Worm (Caenorhabditis elegans) whole organism, L1 larva: ENCODE data around the gene Y82E9BR.10.
A peak's percentile ranks its signal among the peaks of the same experiment; 100 is the strongest.

Experiments
- C16A3.4 ChIP-seq: fragments of 150-350 bp; optimal IDR thresholded peaks from 2 replicates; lab custom pipeline; 2014; ENCODE audit warnings: missing biosample characterization, missing genetic modification characterization
- C34B4.2 ChIP-seq: sonication (generic microtip); optimal IDR thresholded peaks from 2 replicates; lab custom pipeline; 2017; ENCODE audit warnings: mild to moderate bottlenecking, missing genetic modification characterization, missing compliant biosample characterization
- aha-1 ChIP-seq: fragments of 150-350 bp; optimal IDR thresholded peaks from 2 replicates; lab custom pipeline; 2014; ENCODE audit warnings: missing biosample characterization, missing genetic modification characterization
- alr-1 ChIP-seq: fragments of 200-800 bp; sonication (Bioruptor generic); optimal IDR thresholded peaks from 2 replicates; lab custom pipeline; 2018; ENCODE audit warnings: borderline replicate concordance, mild to moderate bottlenecking, missing genetic modification characterization, missing compliant biosample characterization
- ama-1 ChIP-seq: fragments of 150-350 bp; optimal IDR thresholded peaks from 2 replicates; lab custom pipeline; 2014
- blmp-1 ChIP-seq: fragments of 150-350 bp; optimal IDR thresholded peaks from 2 replicates; lab custom pipeline; 2014; ENCODE audit warnings: missing biosample characterization, missing genetic modification characterization
- ceh-82 ChIP-seq, 3 experiments: fragments of 150-350 bp in 1 of 3; sonication (generic microtip) in 2 of 3; optimal IDR thresholded peaks; 2 replicates each; lab custom pipeline; 2014 to 2017; ENCODE audit warnings: missing biosample characterization in 3 of 3, missing genetic modification characterization in 3 of 3
- dpl-1 ChIP-seq, 3 experiments: fragments of 150-350 bp in 2 of 3; sonication (generic microtip) in 1 of 3; optimal IDR thresholded peaks; 2 replicates each; lab custom pipeline; 2014 to 2017; ENCODE audit warnings: missing biosample characterization in 3 of 3, missing genetic modification characterization in 3 of 3, missing genetic modification reagents in 3 of 3
- efl-1 ChIP-seq, 4 experiments: fragments of 150-350 bp; optimal IDR thresholded peaks in 3 of 4; peaks in 1 of 4; 1 replicate in 1 of 4; 2 replicates in 3 of 4; lab custom pipeline; 2014; ENCODE audit warnings: missing biosample characterization in 2 of 4, missing genetic modification characterization in 2 of 4, missing genetic modification reagents in 2 of 4
- efl-3 ChIP-seq: fragments of 200-800 bp; sonication (Bioruptor generic); optimal IDR thresholded peaks from 2 replicates; lab custom pipeline; 2018; ENCODE audit warnings: mild to moderate bottlenecking, missing genetic modification characterization, missing compliant biosample characterization
- egl-13 ChIP-seq: sonication (generic microtip); optimal IDR thresholded peaks from 2 replicates; lab custom pipeline; 2016; ENCODE audit warnings: missing genotype, missing genetic modification reagents, missing genetic modification characterization, missing compliant biosample characterization
- hlh-17 ChIP-seq: fragments of 200-800 bp; sonication (Bioruptor generic); optimal IDR thresholded peaks from 2 replicates; lab custom pipeline; 2018; ENCODE audit warnings: missing genetic modification characterization, mild to moderate bottlenecking, missing compliant biosample characterization, moderate library complexity, borderline replicate concordance
- lin-13 ChIP-seq: fragments of 150-350 bp; optimal IDR thresholded peaks from 2 replicates; lab custom pipeline; 2014; ENCODE audit warnings: missing biosample characterization, missing genetic modification reagents, missing genetic modification characterization
- lin-35 ChIP-seq, 2 experiments: fragments of 150-350 bp; optimal IDR thresholded peaks; 2 replicates each; lab custom pipeline; 2014; ENCODE audit warnings: missing biosample characterization in 2 of 2, missing genetic modification characterization in 2 of 2, missing genetic modification reagents in 2 of 2
- lin-39 ChIP-seq: fragments of 150-350 bp; optimal IDR thresholded peaks from 2 replicates; lab custom pipeline; 2014; ENCODE audit warnings: missing biosample characterization, missing genetic modification reagents, missing genetic modification characterization
- lsy-2 ChIP-seq, 2 experiments: fragments of 150-350 bp; optimal IDR thresholded peaks; 2 replicates each; lab custom pipeline; 2014; ENCODE audit warnings: missing biosample characterization in 2 of 2, missing genetic modification characterization in 2 of 2
- nhr-12 ChIP-seq: sonication (generic microtip); optimal IDR thresholded peaks from 2 replicates; lab custom pipeline; 2017; ENCODE audit warnings: missing biosample characterization, missing genetic modification characterization
- nhr-20 ChIP-seq: sonication (generic microtip); optimal IDR thresholded peaks from 2 replicates; lab custom pipeline; 2016; ENCODE audit warnings: mild to moderate bottlenecking, missing genetic modification characterization, missing compliant biosample characterization
- nhr-47 ChIP-seq: sonication (generic microtip); optimal IDR thresholded peaks from 2 replicates; lab custom pipeline; 2016; ENCODE audit warnings: mild to moderate bottlenecking, missing genetic modification characterization, moderate library complexity, missing compliant biosample characterization
- nhr-71 ChIP-seq: sonication (generic microtip); optimal IDR thresholded peaks from 2 replicates; lab custom pipeline; 2016; ENCODE audit warnings: mild to moderate bottlenecking, missing genetic modification characterization, moderate library complexity, missing compliant biosample characterization
- nhr-84 ChIP-seq: sonication (generic microtip); optimal IDR thresholded peaks from 2 replicates; lab custom pipeline; 2017; ENCODE audit warnings: missing biosample characterization, missing genetic modification characterization
- nhr-90 ChIP-seq: sonication (generic microtip); optimal IDR thresholded peaks from 2 replicates; lab custom pipeline; 2016; ENCODE audit warnings: mild to moderate bottlenecking, missing genetic modification characterization, missing compliant biosample characterization; ENCODE audit not compliant: poor library complexity
- pax-3 ChIP-seq: fragments of 200-800 bp; sonication (Bioruptor generic); optimal IDR thresholded peaks from 2 replicates; lab custom pipeline; 2018; ENCODE audit warnings: mild to moderate bottlenecking, missing genetic modification characterization, moderate library complexity, missing compliant biosample characterization
- pqm-1 ChIP-seq: sonication (generic microtip); optimal IDR thresholded peaks from 3 replicates; lab custom pipeline; 2017; ENCODE audit warnings: missing biosample characterization, missing genetic modification characterization
- rnt-1 ChIP-seq: sonication (generic microtip); optimal IDR thresholded peaks from 2 replicates; lab custom pipeline; 2016; ENCODE audit warnings: mild to moderate bottlenecking, missing genetic modification characterization, moderate library complexity, missing compliant biosample characterization
- skn-1 ChIP-seq: fragments of 150-350 bp; optimal IDR thresholded peaks from 2 replicates; lab custom pipeline; 2014; ENCODE audit warnings: missing biosample characterization, missing genetic modification characterization
- snu-23 ChIP-seq: sonication (generic microtip); optimal IDR thresholded peaks from 2 replicates; lab custom pipeline; 2016; ENCODE audit warnings: missing genetic modification characterization, missing compliant biosample characterization
- sox-4 ChIP-seq: sonication (generic microtip); optimal IDR thresholded peaks from 2 replicates; lab custom pipeline; 2016; ENCODE audit warnings: missing genetic modification characterization, missing compliant biosample characterization
- sup-37 ChIP-seq: fragments of 200-800 bp; sonication (Bioruptor generic); optimal IDR thresholded peaks from 2 replicates; lab custom pipeline; 2018; ENCODE audit warnings: mild to moderate bottlenecking, missing genetic modification characterization, missing compliant biosample characterization
- swsn-7 ChIP-seq: sonication (generic microtip); optimal IDR thresholded peaks from 2 replicates; lab custom pipeline; 2016; ENCODE audit warnings: missing genetic modification characterization, missing compliant biosample characterization
- tbx-2 ChIP-seq: sonication (generic microtip); optimal IDR thresholded peaks from 2 replicates; lab custom pipeline; 2016; ENCODE audit warnings: missing genetic modification characterization, missing compliant biosample characterization
- unc-30 ChIP-seq: sonication (generic microtip); optimal IDR thresholded peaks from 2 replicates; lab custom pipeline; 2017; ENCODE audit warnings: missing biosample characterization, missing genetic modification characterization
- unc-86 ChIP-seq: sonication (generic microtip); optimal IDR thresholded peaks from 2 replicates; lab custom pipeline; 2016; ENCODE audit warnings: missing genetic modification characterization, missing compliant biosample characterization

Y82E9BR.10 gene

DNA sequence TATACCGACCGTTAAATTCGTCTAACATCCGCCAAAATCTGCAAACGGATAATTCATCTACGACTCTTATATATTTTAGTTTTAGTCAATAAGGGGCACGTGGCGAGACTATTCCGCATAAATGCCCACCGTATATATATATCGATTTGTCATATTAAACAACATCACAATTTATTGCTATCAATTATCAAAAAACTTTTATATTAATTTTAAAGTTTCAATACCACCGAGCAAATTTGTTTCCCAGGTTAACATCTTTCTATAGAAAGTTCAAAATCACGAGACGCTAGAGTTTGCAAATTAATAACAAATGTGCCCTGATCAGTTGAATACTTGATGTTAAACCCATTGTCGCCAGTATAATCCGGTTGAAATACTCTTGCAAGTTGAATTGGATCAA, 27.9 kb downstream of the Y82E9BR.10 start, which contains the start of gene Y82E9BL.5:
TSS of gene Y82E9BL.5 (minus strand) at position 101 of the 400 bp plus-strand sequence.
- TF ChIP-seq lin-13 (no peak), pqm-1 (tag; lab: Kevin White, UChicago) (no peak), snu-23 (GFP tag; lab: Kevin White, UChicago) (no peak), egl-13 (tag; lab: Kevin White, UChicago) (no peak), swsn-7 (tag; lab: Kevin White, UChicago) (no peak), efl-3 (no peak), nhr-90 (tag; lab: Kevin White, UChicago) (no peak), nhr-84 (no peak)

DNA sequence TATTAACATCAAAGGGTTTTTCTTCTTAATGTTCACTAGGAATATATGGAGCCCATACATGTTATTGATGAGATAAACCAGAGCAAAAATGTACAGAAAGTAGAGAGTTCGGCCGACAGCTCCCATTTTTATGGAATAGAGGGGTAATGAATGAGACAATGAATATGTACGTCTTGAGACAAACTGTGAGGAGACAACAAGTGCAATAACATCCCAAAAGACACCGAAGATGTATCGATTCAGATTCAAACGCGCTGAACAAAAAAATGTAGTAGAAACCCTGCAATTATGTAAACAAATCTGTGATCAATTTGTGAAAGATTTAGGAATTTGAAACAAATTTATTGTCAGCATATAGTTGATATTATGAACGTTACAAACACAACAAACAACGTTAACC, 28.4 kb downstream of the Y82E9BR.10 start:
- TF ChIP-seq efl-1 (optimal IDR thresholded peaks at IDR 0.05; lab: Kevin White, UChicago) (no peak), efl-1 (GFP tag; optimal IDR thresholded peaks at IDR 0.05 in 1 of 2; lab: Kevin White, UChicago) (peak in 1 of 2 experiments; percentile 51), lin-39 (tag; lab: Kevin White, UChicago) (no peak), C34B4.2 (tag; lab: Kevin White, UChicago) (no peak), sup-37 (GFP tag; lab: Kevin White, UChicago) (no peak)
- TF ChIP-seq, all 84 proteins: peak for 1

DNA sequence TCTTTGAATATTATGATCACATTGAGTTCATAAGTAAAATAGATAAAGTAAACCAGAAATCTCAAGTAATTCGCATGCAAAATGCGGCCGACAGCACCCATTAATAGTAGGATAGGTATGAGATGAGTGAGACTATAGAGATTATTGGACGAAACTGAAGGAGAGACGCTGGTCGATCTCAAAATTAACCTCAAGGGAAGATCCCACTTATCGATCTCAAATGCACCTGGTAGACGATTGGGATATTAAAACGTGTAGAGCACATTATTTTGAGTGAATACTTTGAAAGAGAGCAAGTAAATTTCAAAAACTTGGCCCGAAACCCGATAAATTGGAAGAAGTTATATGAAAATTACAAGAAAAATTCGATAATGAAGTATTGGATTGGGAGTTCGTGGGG, 29.7 kb downstream of the Y82E9BR.10 start, which contains the start of gene Y82E9BL.6:
TSS of gene Y82E9BL.6 (minus strand) at position 101 of the 400 bp plus-strand sequence.
- TF ChIP-seq ama-1 (lab: Kevin White, UChicago) (no peak), unc-86 (tag; lab: Kevin White, UChicago) (no peak), nhr-90 (tag; lab: Kevin White, UChicago) (no peak), nhr-47 (tag; lab: Kevin White, UChicago) (no peak), lsy-2 (tag; optimal IDR thresholded peaks at IDR 0.05; lab: Kevin White, UChicago) (no peak), pqm-1 (tag; lab: Kevin White, UChicago) (no peak), alr-1 (tag; lab: Kevin White, UChicago) (no peak), ceh-82 (tag; optimal IDR thresholded peaks at IDR 0.05; lab: Kevin White, UChicago) (no peak), blmp-1 (tag; lab: Kevin White, UChicago) (no peak), tbx-2 (tag; lab: Kevin White, UChicago) (no peak), skn-1 (tag; lab: Kevin White, UChicago) (no peak), sox-4 (tag; lab: Kevin White, UChicago) (no peak), nhr-20 (tag; lab: Kevin White, UChicago) (no peak), nhr-71 (tag; lab: Kevin White, UChicago) (no peak), snu-23 (GFP tag; lab: Kevin White, UChicago) (no peak), unc-30 (tag; lab: Kevin White, UChicago) (no peak)
- TF ChIP-seq, all 84 proteins: peak for 0

DNA sequence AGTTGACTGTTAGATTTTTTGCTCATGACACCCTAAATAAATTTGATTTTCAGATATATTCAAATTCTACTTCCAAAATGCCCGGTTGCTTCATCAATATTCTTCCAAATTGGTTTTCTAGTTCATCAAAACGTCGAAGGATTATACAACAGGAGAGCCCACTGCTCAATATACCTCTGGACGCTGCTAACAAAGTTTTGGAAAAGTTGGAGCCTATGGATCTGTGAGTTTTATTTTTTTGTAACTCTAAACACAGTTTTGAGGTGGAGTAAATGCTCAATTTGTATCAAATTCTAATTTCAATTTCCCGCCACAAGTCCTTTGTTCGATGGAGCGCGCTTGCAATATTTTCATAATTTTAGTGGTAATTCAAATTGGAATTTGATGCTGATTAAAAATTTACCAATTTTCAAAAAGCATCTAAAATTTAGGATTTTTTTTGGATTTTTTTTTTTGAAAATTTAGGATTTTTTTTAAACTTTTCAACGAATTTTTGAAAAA, 32.4 kb downstream of the Y82E9BR.10 start, which contains the start of gene fbxa-27:
TSS of gene fbxa-27 (plus strand) at position 51 of the 501 bp plus-strand sequence.
- TF ChIP-seq dpl-1 (GFP tag; optimal IDR thresholded peaks at IDR 0.05; lab: Kevin White, UChicago) (peak in 1 of 3 experiments; percentile 44), rnt-1 (tag; lab: Kevin White, UChicago) (no peak), efl-1 (optimal IDR thresholded peaks at IDR 0.05; lab: Kevin White, UChicago) (peak; percentile 27 to 63), efl-1 (GFP tag; optimal IDR thresholded peaks at IDR 0.05 in 1 of 2; lab: Kevin White, UChicago) (peak; percentile 62 to 76), lin-35 (GFP tag; optimal IDR thresholded peaks at IDR 0.05; lab: Kevin White, UChicago) (peak in 1 of 2 experiments; percentile 20)

DNA sequence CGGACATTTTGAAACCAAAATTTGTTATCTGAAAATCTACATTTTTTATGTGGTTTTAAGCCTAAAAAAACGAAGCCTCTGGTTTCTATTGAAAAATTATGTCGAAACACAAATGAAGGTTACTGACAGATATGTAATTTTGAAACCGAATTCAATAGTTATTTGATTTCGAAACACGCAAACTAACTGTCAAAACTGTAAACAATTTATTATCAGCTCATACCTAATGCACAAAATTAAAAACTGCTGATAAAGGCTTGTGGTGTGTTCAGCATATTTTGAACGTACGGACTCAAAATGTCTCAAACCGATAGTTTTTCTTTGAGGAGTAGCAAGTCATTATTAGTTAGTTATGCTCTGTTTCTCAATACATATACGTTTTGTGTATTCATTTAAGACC, 32.9 kb downstream of the Y82E9BR.10 start, which contains the start of gene fbxa-26:
TSS of gene fbxa-26 (minus strand) at position 35 of the 400 bp plus-strand sequence.
- TF ChIP-seq pax-3 (tag; lab: Kevin White, UChicago): no peak
- TF ChIP-seq C16A3.4 (tag; lab: Kevin White, UChicago): no peak
- TF ChIP-seq aha-1 (tag; lab: Kevin White, UChicago): no peak
- TF ChIP-seq nhr-47 (tag; lab: Kevin White, UChicago): no peak
- no peak for TF ChIP-seq nhr-84
- no peak for TF ChIP-seq nhr-12 (tag; lab: Kevin White, UChicago)
- no peak for TF ChIP-seq nhr-20 (tag; lab: Kevin White, UChicago)
- no peak for TF ChIP-seq hlh-17 (GFP tag; lab: Kevin White, UChicago)
